Fruit fly (Drosophila melanogaster) whole organism, embryonic: ENCODE results near the gene CG32267.

ENCODE experiments used
- Aef1 ChIP-seq: fragments of 200-800 bp; sonication (Bioruptor generic); IDR thresholded peaks from 3 replicates; pipeline ENCODE4 v1.3.6; 2022; ENCODE audit warnings: missing biosample characterization, missing genetic modification characterization
- Atf3 ChIP-seq: fragments of 200-800 bp; sonication (Bioruptor generic); optimal IDR thresholded peaks from 3 replicates; lab custom pipeline; 2016; ENCODE audit warnings: missing biosample characterization, missing genetic modification characterization
- BtbVII ChIP-seq: fragments of 200-800 bp; sonication (Bioruptor generic); optimal IDR thresholded peaks from 3 replicates; lab custom pipeline; 2017; ENCODE audit warnings: missing biosample characterization, mild to moderate bottlenecking, missing genetic modification characterization
- CG10147 ChIP-seq: fragments of 200-800 bp; sonication (Bioruptor generic); optimal IDR thresholded peaks from 2 replicates; lab custom pipeline; 2019; ENCODE audit warnings: missing biosample characterization, mild to moderate bottlenecking, missing genetic modification characterization, moderate library complexity
- CG10267 ChIP-seq: fragments of 200-800 bp; sonication (Bioruptor generic); optimal IDR thresholded peaks from 2 replicates; lab custom pipeline; 2018; ENCODE audit warnings: missing biosample characterization, mild to moderate bottlenecking, missing genetic modification characterization, moderate library complexity
- CG13123 ChIP-seq: fragments of 200-800 bp; sonication (Bioruptor generic); optimal IDR thresholded peaks from 2 replicates; lab custom pipeline; 2016; ENCODE audit warnings: missing biosample characterization, missing genetic modification characterization
- CG15601 ChIP-seq: fragments of 200-800 bp; sonication (Bioruptor generic); optimal IDR thresholded peaks from 3 replicates; lab custom pipeline; 2019; ENCODE audit warnings: missing biosample characterization, mild to moderate bottlenecking, missing genetic modification characterization, moderate library complexity
- CG17568 ChIP-seq: fragments of 200-800 bp; sonication (Bioruptor generic); optimal IDR thresholded peaks from 2 replicates; lab custom pipeline; 2018; ENCODE audit warnings: missing biosample characterization, mild to moderate bottlenecking, missing genetic modification characterization, moderate library complexity
- CG17829 ChIP-seq: fragments of 200-800 bp; optimal IDR thresholded peaks from 2 replicates; lab custom pipeline; 2019; ENCODE audit warnings: missing biosample characterization, mild to moderate bottlenecking, missing genetic modification characterization, moderate library complexity
- CG2199 ChIP-seq: fragments of 200-800 bp; sonication (Bioruptor generic); IDR thresholded peaks from 3 replicates; pipeline ENCODE4 v1.3.6; 2022; ENCODE audit warnings: missing biosample characterization, missing genetic modification characterization
- CG2678 ChIP-seq: fragments of 200-800 bp; sonication (Bioruptor generic); optimal IDR thresholded peaks from 3 replicates; lab custom pipeline; 2019; ENCODE audit warnings: missing biosample characterization, mild to moderate bottlenecking, missing genetic modification characterization, moderate library complexity
- CG3163 ChIP-seq: fragments of 200-800 bp; sonication (Bioruptor generic); optimal IDR thresholded peaks from 3 replicates; lab custom pipeline; 2016; ENCODE audit warnings: missing biosample characterization, missing genetic modification characterization
- CG34224 ChIP-seq: fragments of 200-800 bp; sonication (Bioruptor generic); IDR thresholded peaks from 3 replicates; pipeline ENCODE4 v1.3.6; 2022; ENCODE audit warnings: missing biosample characterization, missing genetic modification characterization; ENCODE audit not compliant: partially characterized antibody
- CG3726 ChIP-seq: fragments of 200-800 bp; sonication (Bioruptor generic); IDR thresholded peaks from 3 replicates; pipeline ENCODE4, ENCODE4 v1.3.6; 2022; ENCODE audit warnings: missing biosample characterization, missing genetic modification characterization
- CG42726 ChIP-seq: fragments of 200-800 bp; sonication (Bioruptor generic); IDR thresholded peaks from 2 replicates; pipeline ENCODE4 v1.3.6; 2022; ENCODE audit warnings: missing biosample characterization, missing genetic modification characterization; ENCODE audit not compliant: partially characterized antibody
- CG6683 ChIP-seq: fragments of 200-800 bp; sonication (Bioruptor generic); optimal IDR thresholded peaks from 2 replicates; lab custom pipeline; 2017; ENCODE audit warnings: missing biosample characterization, mild to moderate bottlenecking, missing genetic modification characterization, missing genetic modification reagents
- CG6765 ChIP-seq: fragments of 200-800 bp; sonication (Bioruptor generic); optimal IDR thresholded peaks from 3 replicates; lab custom pipeline; 2017; ENCODE audit warnings: missing biosample characterization, mild to moderate bottlenecking, missing genetic modification characterization
- CG7987 ChIP-seq: fragments of 200-800 bp; sonication (Bioruptor generic); optimal IDR thresholded peaks from 2 replicates; lab custom pipeline; 2018; ENCODE audit warnings: missing biosample characterization, mild to moderate bottlenecking, missing genetic modification characterization, moderate library complexity
- CrebB ChIP-seq: fragments of 200-800 bp; sonication (Bioruptor generic); optimal IDR thresholded peaks from 3 replicates; lab custom pipeline; 2018; ENCODE audit warnings: missing biosample characterization, mild to moderate bottlenecking, missing genetic modification characterization
- Ets97D ChIP-seq: fragments of 200-800 bp; sonication (Bioruptor generic); optimal IDR thresholded peaks from 3 replicates; lab custom pipeline; 2016; ENCODE audit warnings: missing biosample characterization, missing genetic modification characterization
- Hr78 ChIP-seq, 2 experiments: fragments of 200-800 bp in 1 of 2; fragments of >200 bp in 1 of 2; sonication (Bioruptor generic) in 1 of 2; optimal IDR thresholded peaks; 2 replicates each; lab custom pipeline; 2017 to 2019; ENCODE audit warnings: missing biosample characterization in 2 of 2, missing genetic modification characterization in 2 of 2, mild to moderate bottlenecking in 1 of 2, moderate library complexity in 1 of 2
- Kr ChIP-seq: fragments of 200-800 bp; sonication (Bioruptor generic); optimal IDR thresholded peaks from 2 replicates; lab custom pipeline; 2017; ENCODE audit warnings: missing biosample characterization, mild to moderate bottlenecking, missing genetic modification characterization
- NC2β ChIP-seq: fragments of 200-800 bp; sonication (Bioruptor generic); optimal IDR thresholded peaks from 2 replicates; lab custom pipeline; 2016; ENCODE audit warnings: missing biosample characterization, missing genetic modification characterization
- Neu2 ChIP-seq: fragments of 200-800 bp; sonication (Bioruptor generic); optimal IDR thresholded peaks from 3 replicates; lab custom pipeline; 2016; ENCODE audit warnings: missing biosample characterization, missing genetic modification characterization, borderline replicate concordance
- Oli ChIP-seq: fragments of 200-800 bp; sonication (Bioruptor generic); optimal IDR thresholded peaks from 2 replicates; lab custom pipeline; 2018; ENCODE audit warnings: missing biosample characterization, mild to moderate bottlenecking, missing genetic modification characterization, moderate library complexity
- Rfx ChIP-seq: fragments of 200-800 bp; sonication (Bioruptor generic); IDR thresholded peaks from 2 replicates; pipeline ENCODE4 v1.3.6; 2022; ENCODE audit warnings: missing biosample characterization, missing genetic modification characterization
- abd-A ChIP-seq: fragments of 200-800 bp; sonication (Bioruptor generic); optimal IDR thresholded peaks from 3 replicates; lab custom pipeline; 2019; ENCODE audit warnings: missing biosample characterization, mild to moderate bottlenecking, missing genetic modification characterization, moderate library complexity
- az2 ChIP-seq: fragments of 200-800 bp; sonication (Bioruptor generic); optimal IDR thresholded peaks from 3 replicates; lab custom pipeline; 2016; ENCODE audit warnings: missing biosample characterization, missing genetic modification characterization
- bsh ChIP-seq, 2 experiments: fragments of 200-800 bp; sonication (Bioruptor generic); optimal IDR thresholded peaks; 2 replicates each; lab custom pipeline; 2017 to 2018; ENCODE audit warnings: mild to moderate bottlenecking in 2 of 2, missing biosample characterization in 2 of 2, missing genetic modification characterization in 2 of 2, moderate library complexity in 1 of 2
- chm ChIP-seq: fragments of 200-800 bp; sonication (Bioruptor generic); IDR thresholded peaks from 2 replicates; pipeline ENCODE4 v1.3.6; 2022; ENCODE audit warnings: missing biosample characterization, missing genetic modification characterization
- corto ChIP-seq: fragments of 200-800 bp; sonication (Bioruptor generic); optimal IDR thresholded peaks from 2 replicates; lab custom pipeline; 2016; ENCODE audit warnings: missing biosample characterization, mild to moderate bottlenecking, missing genetic modification characterization, moderate library complexity
- cwo ChIP-seq: fragments of 200-800 bp; sonication (Bioruptor generic); optimal IDR thresholded peaks from 3 replicates; lab custom pipeline; 2017; ENCODE audit warnings: missing biosample characterization, missing genetic modification characterization, mild to moderate bottlenecking, moderate library complexity, missing genetic modification reagents
- dm ChIP-seq: fragments of 200-800 bp; sonication (Bioruptor generic); optimal IDR thresholded peaks from 3 replicates; lab custom pipeline; 2016; ENCODE audit warnings: missing biosample characterization, missing genetic modification characterization
- eve ChIP-seq, 2 experiments: fragments of >200 bp; optimal IDR thresholded peaks; 2 replicates each; lab custom pipeline; 2017; ENCODE audit warnings: missing biosample characterization in 2 of 2, missing genetic modification characterization in 2 of 2
- fd64A ChIP-seq: fragments of 200-800 bp; sonication (Bioruptor generic); optimal IDR thresholded peaks from 3 replicates; lab custom pipeline; 2018; ENCODE audit warnings: missing biosample characterization, mild to moderate bottlenecking, missing genetic modification characterization
- gfzf ChIP-seq: fragments of 200-800 bp; sonication (Bioruptor generic); optimal IDR thresholded peaks from 2 replicates; lab custom pipeline; 2016; ENCODE audit warnings: missing biosample characterization, mild to moderate bottlenecking, missing genetic modification characterization, moderate library complexity
- gsb-n ChIP-seq: fragments of 200-800 bp; sonication (Bioruptor generic); optimal IDR thresholded peaks from 3 replicates; lab custom pipeline; 2018; ENCODE audit warnings: missing biosample characterization, mild to moderate bottlenecking, missing genetic modification characterization
- lbe ChIP-seq: fragments of 200-800 bp; sonication (Bioruptor generic); optimal IDR thresholded peaks from 2 replicates; lab custom pipeline; 2016; ENCODE audit warnings: missing biosample characterization, mild to moderate bottlenecking, missing genetic modification characterization
- nerfin-2 ChIP-seq: fragments of 200-800 bp; sonication (Bioruptor generic); IDR thresholded peaks from 2 replicates; pipeline ENCODE4 v1.3.6; 2022; ENCODE audit warnings: missing biosample characterization, missing genetic modification characterization; ENCODE audit not compliant: partially characterized antibody
- nom ChIP-seq: fragments of 200-800 bp; sonication (Bioruptor generic); optimal IDR thresholded peaks from 2 replicates; lab custom pipeline; 2017; ENCODE audit warnings: missing biosample characterization, missing genetic modification characterization, mild to moderate bottlenecking, moderate library complexity, missing genetic modification reagents
- peb ChIP-seq: fragments of 200-800 bp; sonication (Bioruptor generic); IDR thresholded peaks from 2 replicates; pipeline ENCODE4 v1.3.6; 2022; ENCODE audit warnings: missing biosample characterization, missing genetic modification characterization
- pros ChIP-seq: fragments of 200-800 bp; sonication (Bioruptor generic); optimal IDR thresholded peaks from 3 replicates; lab custom pipeline; 2019; ENCODE audit warnings: missing biosample characterization, mild to moderate bottlenecking, missing genetic modification characterization, moderate library complexity
- pum ChIP-seq: fragments of 200-800 bp; sonication (Bioruptor generic); optimal IDR thresholded peaks from 2 replicates; lab custom pipeline; 2016; ENCODE audit warnings: missing biosample characterization, missing genetic modification characterization
- scrt ChIP-seq: fragments of 200-800 bp; sonication (Bioruptor generic); optimal IDR thresholded peaks from 2 replicates; lab custom pipeline; 2018; ENCODE audit warnings: missing biosample characterization, mild to moderate bottlenecking, missing genetic modification characterization, moderate library complexity
- sr ChIP-seq: fragments of 200-800 bp; sonication (Bioruptor generic); IDR thresholded peaks from 3 replicates; pipeline ENCODE4 v1.3.6; 2022; ENCODE audit warnings: missing biosample characterization, missing genetic modification characterization
- stc ChIP-seq: fragments of 200-800 bp; sonication (Bioruptor generic); IDR thresholded peaks from 2 replicates; pipeline ENCODE4 v1.3.6; 2022; ENCODE audit warnings: missing biosample characterization, missing genetic modification characterization
- vnd ChIP-seq: fragments of 200-800 bp; sonication (Bioruptor generic); IDR thresholded peaks from 3 replicates; pipeline ENCODE4 v1.3.6; 2022; ENCODE audit warnings: missing biosample characterization, missing genetic modification characterization; ENCODE audit not compliant: partially characterized antibody
- zfh2 ChIP-seq: fragments of 200-800 bp; sonication (Bioruptor generic); optimal IDR thresholded peaks from 2 replicates; lab custom pipeline; 2016; ENCODE audit warnings: missing biosample characterization, missing genetic modification characterization

CG32267 gene

dm6 chr3L:3515280-3516020 is 43.5 kb upstream of the CG32267 start, which contains the start of gene Eip63E (continued):
- peak; percentile 55 for TF ChIP-seq CG17829 (tag; lab: Kevin White, UChicago)
- TF ChIP-seq Hr78 (GFP tag; optimal IDR thresholded peaks at IDR 0.05; lab: Kevin White, UChicago) = peak in 1 of 2 experiments; percentile 17
- peak; percentile 20 for TF ChIP-seq cwo
- peak; percentile 31 for TF ChIP-seq CG10147 (GFP tag; lab: Kevin White, UChicago)
- peak; percentile 6; the same call in 1 of the 2 replicates for TF ChIP-seq stc (GFP tag; lab: Robert Waterston, UW)
- TF ChIP-seq peb (GFP tag; lab: Robert Waterston, UW) = no peak
- TF ChIP-seq CrebB = peak; percentile 1
- peak; percentile 87 for TF ChIP-seq gfzf (GFP tag; lab: Kevin White, UChicago)
- peak; percentile 8 for TF ChIP-seq NC2β (GFP tag; lab: Kevin White, UChicago)
- peak; percentile 6 for TF ChIP-seq gsb-n (tag; lab: Kevin White, UChicago)
- no peak for TF ChIP-seq eve (GFP tag; optimal IDR thresholded peaks at IDR 0.05; lab: Kevin White, UChicago)
- no peak for TF ChIP-seq CG3163 (GFP tag; lab: Kevin White, UChicago)
- peak; percentile 80 for TF ChIP-seq chm (GFP tag; lab: Robert Waterston, UW)
- 0 out of 3 replicates have a peak, but pooled peaks have one; percentile 10 for TF ChIP-seq CG34224 (GFP tag; lab: Robert Waterston, UW)
- peak; percentile 30 for TF ChIP-seq CG10267 (tag; lab: Kevin White, UChicago)
- TF ChIP-seq CG13123 (GFP tag; lab: Kevin White, UChicago) = no peak
- TF ChIP-seq vnd (GFP tag; lab: Robert Waterston, UW) = peak; percentile 57; the same call in 2 of the 3 replicates
- TF ChIP-seq CG42726 (GFP tag; lab: Robert Waterston, UW) = 0 out of 2 replicates have a peak, but pooled peaks have one; percentile 31
- peak; percentile 3 for TF ChIP-seq BtbVII
- peak; percentile 52 for TF ChIP-seq abd-A (tag; lab: Kevin White, UChicago)
- peak; percentile 7 for TF ChIP-seq scrt (GFP tag; lab: Kevin White, UChicago)
- peak; percentile 46 for TF ChIP-seq Ets97D (GFP tag; lab: Kevin White, UChicago)
- peak; percentile 7 for TF ChIP-seq CG6765
- TF ChIP-seq Oli (tag; lab: Kevin White, UChicago) = no peak
- TF ChIP-seq Atf3 (GFP tag; lab: Kevin White, UChicago) = no peak
- peak; percentile 60 for TF ChIP-seq dm
- 0 out of 3 replicates have a peak, but pooled peaks have one; percentile 56 for TF ChIP-seq CG2199 (GFP tag; lab: Robert Waterston, UW)
- peak; percentile 8 for TF ChIP-seq CG7987 (GFP tag; lab: Kevin White, UChicago)
- no peak for TF ChIP-seq Neu2 (GFP tag; lab: Kevin White, UChicago)
- TF ChIP-seq nerfin-2 (GFP tag; lab: Robert Waterston, UW) = peak; percentile 20; the same call in 1 of the 2 replicates
- peak; percentile 38; the same call in 1 of the 3 replicates for TF ChIP-seq Aef1 (GFP tag; lab: Robert Waterston, UW)
- TF ChIP-seq zfh2 = no peak
- TF ChIP-seq CG17568 (GFP tag; lab: Kevin White, UChicago) = peak; percentile 45
- peak; percentile 24 for TF ChIP-seq CG2678 (tag; lab: Kevin White, UChicago)

- TF ChIP-seq Kr = no peak
- peak; percentile 17 for TF ChIP-seq nom
- TF ChIP-seq fd64A (GFP tag; lab: Kevin White, UChicago) = no peak
- no peak for TF ChIP-seq Rfx (GFP tag; lab: Robert Waterston, UW)
- no peak for TF ChIP-seq CG3726 (GFP tag; lab: Robert Waterston, UW)
- TF ChIP-seq az2 (GFP tag; lab: Kevin White, UChicago) = no peak
- TF ChIP-seq pum (GFP tag; lab: Kevin White, UChicago) = no peak
- no peak for TF ChIP-seq sr (GFP tag; lab: Robert Waterston, UW)
- TF ChIP-seq CG6683 (GFP tag; lab: Kevin White, UChicago) = no peak
- TF ChIP-seq bsh (GFP tag; optimal IDR thresholded peaks at IDR 0.05; lab: Kevin White, UChicago) = peak in 1 of 2 experiments; percentile 29
- peak; percentile 9 for TF ChIP-seq corto (GFP tag; lab: Kevin White, UChicago)
- no peak for TF ChIP-seq CG15601
- no peak for TF ChIP-seq pros (GFP tag; lab: Kevin White, UChicago)
- no peak for TF ChIP-seq CG6765
- peak; percentile 77 for TF ChIP-seq lbe (GFP tag; lab: Kevin White, UChicago)
Measured at dm6 chr3L:3514020-3514419, 42.1 kb upstream of the CG32267 start.
